Fruit fly (Drosophila melanogaster): ENCODE data around the gene CG6179.
A peak's percentile ranks its signal among the peaks of the same experiment; 100 is the strongest.

The CG6179 gene

DNA sequence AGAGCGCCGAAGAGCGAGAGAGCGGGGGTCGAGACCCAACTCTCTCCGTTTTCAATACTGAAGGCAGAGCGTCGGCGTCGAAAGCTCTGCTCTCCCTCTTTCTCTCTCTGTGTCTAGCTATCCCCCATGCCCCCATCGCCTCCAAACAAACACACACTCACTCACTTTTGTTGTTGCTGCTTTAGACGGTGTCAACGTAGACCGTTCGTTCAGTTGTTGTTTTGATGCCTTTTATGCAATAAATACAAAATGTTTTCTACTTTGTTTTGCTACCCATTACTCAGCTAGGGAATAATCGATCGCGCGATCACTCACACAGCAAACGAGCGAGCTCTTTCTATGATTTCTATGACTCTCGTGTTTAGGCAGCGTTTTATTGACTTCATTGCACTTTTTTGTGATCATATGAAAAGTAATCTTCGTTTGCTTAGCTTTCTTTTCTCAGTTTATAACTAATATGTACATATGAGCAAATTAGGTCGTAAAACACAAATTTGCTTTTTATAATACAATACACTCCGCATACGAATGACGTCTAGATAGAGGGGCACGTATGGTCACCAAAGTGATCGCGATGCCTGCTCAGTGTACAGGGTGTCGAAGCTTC lies 24.9 kb downstream of the CG6179 start (continued):
- TF ChIP-seq slp2 (GFP tag; optimal IDR thresholded peaks at IDR 0.05): peak; percentile 52
- peak; percentile 22 for TF ChIP-seq HLH54F (GFP tag; optimal IDR thresholded peaks at IDR 0.05)
- no peak for TF ChIP-seq gsb-n (tag; optimal IDR thresholded peaks at IDR 0.05)
- TF ChIP-seq peb (GFP tag; IDR thresholded peaks at IDR 0.05): no peak
- TF ChIP-seq CG12769 (tag; optimal IDR thresholded peaks at IDR 0.05): peak; percentile 66

- peak; percentile 30; the same call in 1 of the 2 replicates for TF ChIP-seq stc (GFP tag; IDR thresholded peaks at IDR 0.05)
- TF ChIP-seq Atf6 (GFP tag; IDR thresholded peaks at IDR 0.05): peak; percentile 64
- no peak for TF ChIP-seq fd102C (GFP tag; optimal IDR thresholded peaks at IDR 0.05)
- peak; percentile 39 for TF ChIP-seq HHEX (GFP tag; optimal IDR thresholded peaks at IDR 0.05)
- TF ChIP-seq Ets65A (GFP tag): peak; percentile 97
- TF ChIP-seq CG2199 (GFP tag; IDR thresholded peaks at IDR 0.05): no peak
- TF ChIP-seq Rx (GFP tag; IDR thresholded peaks at IDR 0.05): peak; percentile 2; the same call in 1 of the 2 replicates
- no peak for TF ChIP-seq luna (GFP tag; optimal IDR thresholded peaks at IDR 0.05)
- TF ChIP-seq Dip2 (GFP tag; IDR thresholded peaks at IDR 0.05): no peak
- TF ChIP-seq BtbVII (GFP tag; optimal IDR thresholded peaks at IDR 0.05): peak; percentile 35
- TF ChIP-seq zfh1 (GFP tag; IDR thresholded peaks at IDR 0.05): peak; percentile 23; the same call in 1 of the 3 replicates
- no peak for TF ChIP-seq CG12744 (GFP tag; optimal IDR thresholded peaks at IDR 0.05)
- TF ChIP-seq CG1233 (GFP tag; optimal IDR thresholded peaks at IDR 0.05): peak; percentile 40
- peak; percentile 27 for TF ChIP-seq NC2α (GFP tag; optimal IDR thresholded peaks at IDR 0.05)
- TF ChIP-seq nerfin-1 (tag; optimal IDR thresholded peaks at IDR 0.05): peak; percentile 64
- TF ChIP-seq CG16815 (GFP tag; optimal IDR thresholded peaks at IDR 0.05): peak; percentile 49
- TF ChIP-seq Dip3 (GFP tag; optimal IDR thresholded peaks at IDR 0.05): peak; percentile 15
- TF ChIP-seq klu (GFP tag; IDR thresholded peaks at IDR 0.05): no peak; the same call in 1 of the 2 replicates
- TF ChIP-seq ewg (GFP tag; optimal IDR thresholded peaks at IDR 0.05): peak; percentile 60
- 0 out of 2 replicates have a peak, but pooled peaks have one; percentile 11 for TF ChIP-seq CG1024 (GFP tag; IDR thresholded peaks at IDR 0.05)
- TF ChIP-seq CG34376 (GFP tag; optimal IDR thresholded peaks at IDR 0.05): no peak
- TF ChIP-seq CG3163 (GFP tag; optimal IDR thresholded peaks at IDR 0.05): no peak
- TF ChIP-seq en (GFP tag; optimal IDR thresholded peaks at IDR 0.05): peak; percentile 22
- TF ChIP-seq CG13123 (GFP tag; optimal IDR thresholded peaks at IDR 0.05): peak; percentile 9
- no peak for TF ChIP-seq Dp (GFP tag; optimal IDR thresholded peaks at IDR 0.05)
- peak; percentile 23 for TF ChIP-seq pho (GFP tag; optimal IDR thresholded peaks at IDR 0.05)
- TF ChIP-seq CG3065 (GFP tag; optimal IDR thresholded peaks at IDR 0.05): no peak
- no peak for TF ChIP-seq Six4 (GFP tag; optimal IDR thresholded peaks at IDR 0.05)
- no peak for TF ChIP-seq Nf-YC (tag; optimal IDR thresholded peaks at IDR 0.05)
- TF ChIP-seq Ptx1 (GFP tag; IDR thresholded peaks at IDR 0.05): peak; percentile 64
- peak; percentile 18 for TF ChIP-seq tup (GFP tag; optimal IDR thresholded peaks at IDR 0.05)
- peak; percentile 77 for TF ChIP-seq CG4424 (GFP tag; optimal IDR thresholded peaks at IDR 0.05)
- peak; percentile 61 for TF ChIP-seq CG18599 (GFP tag; optimal IDR thresholded peaks at IDR 0.05)
- peak; percentile 25 for TF ChIP-seq D19B (GFP tag; optimal IDR thresholded peaks at IDR 0.05)
- no peak for TF ChIP-seq NK7.1 (GFP tag; optimal IDR thresholded peaks at IDR 0.05)
- TF ChIP-seq CG10267 (tag; optimal IDR thresholded peaks at IDR 0.05): peak; percentile 58
- TF ChIP-seq dysf (GFP tag; IDR thresholded peaks at IDR 0.05): peak; percentile 64; the same call in 2 of the 3 replicates
- peak; percentile 58 for TF ChIP-seq D19A (tag; optimal IDR thresholded peaks at IDR 0.05)
- no peak for TF ChIP-seq CG4328 (GFP tag; optimal IDR thresholded peaks at IDR 0.05)
- TF ChIP-seq br (optimal IDR thresholded peaks at IDR 0.05): no peak
- peak; percentile 76 for TF ChIP-seq CG13424 (tag; optimal IDR thresholded peaks at IDR 0.05)
- peak; percentile 54 for TF ChIP-seq NfI (GFP tag; optimal IDR thresholded peaks at IDR 0.05)
- no peak for TF ChIP-seq CG34224 (GFP tag; IDR thresholded peaks at IDR 0.05; ENCODE audit: partially characterized antibody)
- TF ChIP-seq CG14441 (GFP tag; IDR thresholded peaks at IDR 0.05): peak; percentile 15; the same call in 1 of the 2 replicates
Observed at dm6 chrX:18405567-18406059, 25.7 kb downstream of the CG6179 start.
